Worm (Caenorhabditis elegans) whole organism, L2 larva: ENCODE results near the gene irld-66.

Experiments
- ama-1 ChIP-seq: fragments of 150-350 bp; optimal IDR thresholded peaks from 2 replicates; lab custom pipeline; 2018; ENCODE audit warnings: inconsistent platforms
- nhr-10 ChIP-seq: sonication (generic microtip); optimal IDR thresholded peaks from 2 replicates; lab custom pipeline; 2017; ENCODE audit warnings: missing biosample characterization, missing genetic modification characterization

DNA sequence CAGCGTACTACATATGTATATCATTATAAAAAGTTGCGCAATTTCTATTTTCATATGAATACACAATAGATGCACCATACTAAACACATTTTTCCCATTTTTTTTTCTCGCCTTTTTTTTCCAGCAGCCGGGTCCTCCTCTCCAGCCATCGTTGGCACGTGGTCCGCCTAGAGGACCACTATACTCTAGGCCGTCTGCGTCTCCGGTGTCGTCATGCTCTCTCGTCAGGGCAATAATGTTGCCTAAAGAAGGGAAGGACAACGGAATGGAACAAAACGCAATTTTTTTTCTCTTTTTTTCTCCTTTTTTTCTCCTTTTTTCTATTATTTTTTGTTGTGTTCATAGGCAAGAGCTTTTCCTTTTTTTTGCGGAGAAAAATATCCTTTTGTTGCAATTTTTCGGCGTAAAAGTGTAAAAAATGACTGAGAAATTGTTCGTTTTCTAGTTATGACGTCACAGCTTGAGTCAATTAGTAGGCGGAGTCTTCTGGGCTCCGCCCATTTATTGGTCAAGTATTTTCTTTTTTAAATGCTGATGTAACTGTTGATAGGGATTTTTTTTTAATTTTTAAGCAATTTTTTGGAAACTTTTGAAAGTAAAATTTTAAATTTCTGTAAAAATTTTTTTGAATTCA, 22.0 kb upstream of the irld-66 start:
- TF ChIP-seq ama-1 (lab: Kevin White, UChicago): no peak
- TF ChIP-seq nhr-10 (tag; lab: Kevin White, UChicago): no peak
